Worm (Caenorhabditis elegans) whole organism, early embryonic: Measurements from ENCODE around the gene R07H5.16.
"Not testable (repeated sequence)": the region's sequence is repeated elsewhere in the genome, so short reads cannot be mapped to it uniquely, and the experiment has no call there.

Experiments used
- B0310.2 ChIP-seq: sonication (generic microtip); optimal IDR thresholded peaks from 2 replicates; lab custom pipeline; 2016; ENCODE audit warnings: mild to moderate bottlenecking, missing genetic modification characterization, missing compliant biosample characterization
- F13C5.2 ChIP-seq: sonication (generic microtip); optimal IDR thresholded peaks from 2 replicates; lab custom pipeline; 2017; ENCODE audit warnings: mild to moderate bottlenecking, missing genetic modification characterization, inconsistent platforms, missing compliant biosample characterization
- aly-1 ChIP-seq: sonication (generic microtip); optimal IDR thresholded peaks from 2 replicates; lab custom pipeline; 2016; ENCODE audit warnings: missing genetic modification characterization, missing compliant biosample characterization
- ama-1 ChIP-seq: fragments of 150-350 bp; optimal IDR thresholded peaks from 2 replicates; lab custom pipeline; 2014
- ceh-13 ChIP-seq: fragments of 200-800 bp; sonication (Bioruptor generic); optimal IDR thresholded peaks from 2 replicates; lab custom pipeline; 2018; ENCODE audit warnings: mild to moderate bottlenecking, missing genetic modification characterization, missing compliant biosample characterization
- ceh-36 ChIP-seq: sonication (generic microtip); optimal IDR thresholded peaks from 2 replicates; lab custom pipeline; 2016; ENCODE audit warnings: missing genetic modification characterization, inconsistent platforms, missing compliant biosample characterization
- ets-7 ChIP-seq: sonication (generic microtip); optimal IDR thresholded peaks from 2 replicates; lab custom pipeline; 2016; ENCODE audit warnings: missing genotype, missing genetic modification characterization, missing compliant biosample characterization
- flt-1 ChIP-seq: fragments of 200-800 bp; sonication (Bioruptor generic); IDR thresholded peaks from 2 replicates; pipeline ENCODE4 v1.3.6; 2022; ENCODE audit warnings: missing genetic modification characterization, missing compliant biosample characterization
- hmbx-1 ChIP-seq: sonication (generic microtip); optimal IDR thresholded peaks from 2 replicates; lab custom pipeline; 2016; ENCODE audit warnings: mild to moderate bottlenecking, missing genetic modification characterization, missing compliant biosample characterization
- hmg-4 ChIP-seq: fragments of 200-800 bp; sonication (Bioruptor generic); optimal IDR thresholded peaks from 2 replicates; lab custom pipeline; 2018; ENCODE audit warnings: mild to moderate bottlenecking, missing genetic modification characterization, missing compliant biosample characterization
- hnd-1 ChIP-seq: sonication (generic microtip); optimal IDR thresholded peaks from 2 replicates; lab custom pipeline; 2016; ENCODE audit warnings: missing genetic modification characterization, missing compliant biosample characterization
- pes-1 ChIP-seq: fragments of 200-800 bp; sonication (Bioruptor generic); IDR thresholded peaks from 2 replicates; pipeline ENCODE4 v1.3.6; 2022; ENCODE audit warnings: missing genetic modification reagents, missing genetic modification characterization, missing compliant biosample characterization
- scrt-1 ChIP-seq: fragments of 200-800 bp; sonication (Bioruptor generic); IDR thresholded peaks from 2 replicates; pipeline ENCODE4 v1.3.6; 2022; ENCODE audit warnings: missing genetic modification characterization, missing compliant biosample characterization
- sea-1 ChIP-seq: fragments of 200-800 bp; sonication (Bioruptor generic); conservative IDR thresholded peaks from 2 replicates; pipeline ENCODE4 v1.3.6; 2022; ENCODE audit warnings: missing genetic modification characterization, missing compliant biosample characterization
- tbx-11 ChIP-seq: fragments of 200-800 bp; sonication (Bioruptor generic); IDR thresholded peaks from 2 replicates; pipeline ENCODE4 v1.3.6; 2022; ENCODE audit warnings: missing genetic modification characterization, missing compliant biosample characterization
- tbx-37 ChIP-seq: fragments of 200-800 bp; sonication (Bioruptor generic); conservative IDR thresholded peaks from 2 replicates; pipeline ENCODE4 v1.3.6; 2022; ENCODE audit warnings: missing genetic modification reagents, missing genetic modification characterization, missing compliant biosample characterization
- tra-4 ChIP-seq: sonication (generic microtip); optimal IDR thresholded peaks from 2 replicates; lab custom pipeline; 2017; ENCODE audit warnings: missing genetic modification characterization, missing compliant biosample characterization

Gene R07H5.16

DNA sequence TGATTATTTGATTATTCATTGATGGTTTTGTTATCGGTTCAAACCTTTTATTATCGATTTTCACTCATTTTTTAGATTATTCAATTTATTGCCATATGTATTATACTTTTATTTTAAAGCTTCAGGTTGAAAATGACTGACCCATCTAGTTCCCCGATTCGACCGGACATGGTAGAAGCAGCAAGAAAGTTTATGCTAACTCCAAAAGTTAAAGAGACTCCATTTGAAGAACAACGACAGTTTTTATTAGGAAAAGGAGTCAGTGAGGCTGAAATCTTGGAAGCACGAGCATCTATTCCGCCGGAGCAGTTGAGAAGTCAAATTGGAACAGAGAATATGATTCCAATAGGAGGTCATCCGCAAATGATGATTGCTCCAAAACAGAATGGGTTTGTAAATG, 16.1 kb upstream of the R07H5.16 start, which contains the start of gene prx-14:
TSS of gene prx-14 (plus strand) at position 120 of the 400 bp plus-strand sequence.
- TF ChIP-seq B0310.2 (tag; lab: Kevin White, UChicago) (no peak), hmbx-1 (tag; lab: Kevin White, UChicago) (no peak), ets-7 (tag; lab: Kevin White, UChicago) (no peak), ceh-36 (tag; lab: Kevin White, UChicago) (no peak), pes-1 (GFP tag; lab: Robert Waterston, UW) (no peak), hmg-4 (GFP tag; lab: Kevin White, UChicago) (no peak)

DNA sequence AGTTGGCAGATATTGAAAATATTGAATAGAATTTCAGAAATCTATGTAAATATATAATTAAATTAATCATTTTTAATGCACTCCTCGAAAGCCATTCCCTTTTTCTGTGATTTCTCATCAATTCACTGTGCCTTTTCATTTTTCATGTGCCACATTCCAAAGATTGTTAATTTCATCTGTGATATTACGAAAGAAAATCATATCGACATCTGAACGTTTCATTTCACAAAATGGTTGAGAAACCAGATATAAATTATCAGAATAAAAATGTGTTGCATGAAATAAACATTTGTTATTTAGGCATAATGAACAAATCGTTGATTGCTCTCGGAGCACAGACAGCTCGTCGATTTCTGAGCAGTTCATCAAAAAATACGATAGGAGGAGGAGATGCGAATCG, 15.1 kb upstream of the R07H5.16 start, which contains the start of gene nuaf-3:
TSS of gene nuaf-3 (plus strand) at position 301 of the 400 bp plus-strand sequence.
- TF ChIP-seq ama-1 (lab: Kevin White, UChicago): no peak
- no peak for TF ChIP-seq F13C5.2 (tag; lab: Kevin White, UChicago)
- no peak for TF ChIP-seq hmg-4 (GFP tag; lab: Kevin White, UChicago)
- TF ChIP-seq B0310.2 (tag; lab: Kevin White, UChicago): no peak
- TF ChIP-seq aly-1 (tag; lab: Kevin White, UChicago): no peak
- TF ChIP-seq ets-7 (tag; lab: Kevin White, UChicago): no peak
- no peak for TF ChIP-seq flt-1 (GFP tag; lab: Robert Waterston, UW)
- no peak for TF ChIP-seq scrt-1 (GFP tag; lab: Robert Waterston, UW)
- no peak for TF ChIP-seq tbx-11 (GFP tag; lab: Robert Waterston, UW)
- TF ChIP-seq sea-1 (GFP tag; lab: Robert Waterston, UW): no peak
- TF ChIP-seq tbx-37 (GFP tag; lab: Robert Waterston, UW): no peak
- no peak for TF ChIP-seq pes-1 (GFP tag; lab: Robert Waterston, UW)
- TF ChIP-seq tra-4: no peak
- TF ChIP-seq hnd-1 (tag; lab: Kevin White, UChicago): no peak
- no peak for TF ChIP-seq ceh-36 (tag; lab: Kevin White, UChicago)
- TF ChIP-seq ceh-13 (GFP tag; lab: Kevin White, UChicago): no peak

- TF ChIP-seq ama-1 (lab: Kevin White, UChicago) (no peak), hmg-4 (GFP tag; lab: Kevin White, UChicago) (no peak), hmbx-1 (tag; lab: Kevin White, UChicago) (no peak), flt-1 (GFP tag; lab: Robert Waterston, UW) (no peak), tbx-11 (GFP tag; lab: Robert Waterston, UW) (no peak), tra-4 (no peak)
These were observed 12.4 kb upstream of the R07H5.16 start, which contains the start of gene sdz-27 for ce11 chrIV:11186729-11187128. sdz-27 (plus strand) TSS chrIV:11187029.

DNA sequence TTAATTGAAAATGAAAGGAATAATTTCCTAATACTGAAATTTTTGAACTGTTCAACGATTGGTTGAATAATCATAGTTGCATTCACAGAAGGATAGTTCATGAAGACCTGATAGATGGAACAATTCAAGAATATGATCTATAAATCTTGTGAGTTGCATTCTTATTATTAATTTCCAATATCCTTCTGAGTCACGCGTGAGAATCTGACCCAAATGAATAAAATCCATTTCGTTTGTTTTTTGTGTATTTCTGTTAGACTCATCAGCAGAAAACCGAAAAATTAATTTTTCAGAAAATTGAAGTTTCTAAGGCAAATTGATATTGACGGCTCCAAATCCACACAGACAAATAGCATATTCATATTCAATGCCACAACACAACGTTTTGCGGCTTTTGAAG, 9.7 kb upstream of the R07H5.16 start, which contains the start of gene fbxb-79:
TSS of gene fbxb-79 (minus strand) at position 101 of the 400 bp plus-strand sequence.
- TF ChIP-seq ceh-13 (GFP tag; lab: Kevin White, UChicago) (no peak), hmbx-1 (tag; lab: Kevin White, UChicago) (no peak), ceh-36 (tag; lab: Kevin White, UChicago) (no peak), flt-1 (GFP tag; lab: Robert Waterston, UW) (no peak), ets-7 (tag; lab: Kevin White, UChicago) (no peak), tra-4 (no peak), ama-1 (lab: Kevin White, UChicago) (no peak), hmg-4 (GFP tag; lab: Kevin White, UChicago) (no peak), pes-1 (GFP tag; lab: Robert Waterston, UW) (no peak), hnd-1 (tag; lab: Kevin White, UChicago) (no peak), aly-1 (tag; lab: Kevin White, UChicago) (no peak), sea-1 (GFP tag; lab: Robert Waterston, UW) (no peak), F13C5.2 (tag; lab: Kevin White, UChicago) (no peak), scrt-1 (GFP tag; lab: Robert Waterston, UW) (no peak), tbx-37 (GFP tag; lab: Robert Waterston, UW) (no peak), B0310.2 (tag; lab: Kevin White, UChicago) (no peak), tbx-11 (GFP tag; lab: Robert Waterston, UW) (no peak)

DNA sequence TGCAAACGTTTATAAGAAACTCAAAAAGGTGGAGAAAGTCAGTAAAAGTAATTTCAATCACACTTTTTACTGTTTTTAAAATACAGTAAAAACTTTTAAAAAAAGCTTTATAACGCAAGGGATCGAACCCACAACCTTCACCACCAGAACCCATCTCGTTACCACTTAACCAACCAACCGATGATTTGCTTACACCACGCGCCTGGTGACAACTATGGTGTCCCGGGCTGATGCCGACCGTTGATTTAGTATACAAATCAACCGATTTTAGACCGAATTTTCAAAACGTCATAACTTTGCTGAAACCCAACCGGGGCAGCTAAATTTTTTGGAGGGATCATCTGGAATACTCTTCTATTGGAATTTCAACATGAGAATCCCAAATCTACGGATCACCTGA, 2.3 kb upstream of the R07H5.16 start:
- peak; percentile 70; the same call in 1 of the 2 replicates for TF ChIP-seq tbx-37 (GFP tag; lab: Robert Waterston, UW)
- TF ChIP-seq flt-1 (GFP tag; lab: Robert Waterston, UW): peak; percentile 83
- TF ChIP-seq sea-1 (GFP tag; lab: Robert Waterston, UW): peak; percentile 77; the same call in 1 of the 2 replicates
- peak; percentile 78 for TF ChIP-seq scrt-1 (GFP tag; lab: Robert Waterston, UW)
- TF ChIP-seq tbx-11 (GFP tag; lab: Robert Waterston, UW): peak; percentile 74

- not testable (repeated sequence) for TF ChIP-seq ama-1 (lab: Kevin White, UChicago); hmbx-1 (tag; lab: Kevin White, UChicago); hnd-1 (tag; lab: Kevin White, UChicago)
These were observed 3.3 kb downstream of the R07H5.16 start, which contains the start of gene R07H5.11 for ce11 chrIV:11202389-11202788. R07H5.11 (plus strand) TSS chrIV:11202768.

DNA sequence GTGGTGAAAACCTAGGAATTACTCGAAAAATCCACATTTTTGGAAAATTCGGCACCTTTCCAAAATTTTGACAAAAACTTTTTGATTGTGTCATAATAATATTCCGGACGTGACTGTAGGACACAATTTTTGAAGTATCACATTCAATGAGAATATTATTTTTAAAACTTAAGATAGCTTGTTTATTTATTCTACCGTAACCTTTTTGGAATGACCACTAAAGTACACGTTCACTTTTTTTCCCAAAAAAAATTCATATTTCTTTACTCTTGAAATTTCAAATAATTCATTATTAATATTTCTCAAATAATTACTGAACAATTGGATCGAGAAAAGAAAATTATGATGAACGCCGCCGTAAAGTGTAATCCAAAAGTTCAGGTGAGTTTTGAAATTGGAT, 8.1 kb downstream of the R07H5.16 start, which contains the start of gene R07H5.9:
TSS of gene R07H5.9 (plus strand) at position 301 of the 400 bp plus-strand sequence.
- TF ChIP-seq tbx-37 (GFP tag; lab: Robert Waterston, UW) (no peak), aly-1 (tag; lab: Kevin White, UChicago) (no peak), tra-4 (no peak), flt-1 (GFP tag; lab: Robert Waterston, UW) (no peak), hmbx-1 (tag; lab: Kevin White, UChicago) (no peak), ets-7 (tag; lab: Kevin White, UChicago) (no peak), pes-1 (GFP tag; lab: Robert Waterston, UW) (no peak), tbx-11 (GFP tag; lab: Robert Waterston, UW) (no peak), hmg-4 (GFP tag; lab: Kevin White, UChicago) (no peak), ama-1 (lab: Kevin White, UChicago) (no peak), sea-1 (GFP tag; lab: Robert Waterston, UW) (no peak), ceh-36 (tag; lab: Kevin White, UChicago) (no peak), ceh-13 (GFP tag; lab: Kevin White, UChicago) (no peak), F13C5.2 (tag; lab: Kevin White, UChicago) (no peak), B0310.2 (tag; lab: Kevin White, UChicago) (no peak), hnd-1 (tag; lab: Kevin White, UChicago) (no peak), scrt-1 (GFP tag; lab: Robert Waterston, UW) (no peak)
